Fruit fly (Drosophila melanogaster) whole organism, embryonic: ENCODE results near the gene Acp29AB.

Experiments used
- Antp ChIP-seq: fragments of 200-800 bp; sonication (Bioruptor generic); optimal IDR thresholded peaks from 3 replicates; lab custom pipeline; 2016; ENCODE audit warnings: missing biosample characterization, missing genetic modification characterization
- Asciz ChIP-seq: fragments of 200-800 bp; sonication (Bioruptor generic); optimal IDR thresholded peaks from 2 replicates; lab custom pipeline; 2017; ENCODE audit warnings: missing biosample characterization, mild to moderate bottlenecking, missing genetic modification characterization, missing genetic modification reagents
- B-H1 ChIP-seq: fragments of 200-800 bp; sonication (Bioruptor generic); IDR thresholded peaks from 3 replicates; pipeline ENCODE4 v1.3.6; 2022; ENCODE audit warnings: missing biosample characterization, missing genetic modification characterization
- CG1024 ChIP-seq: fragments of 200-800 bp; sonication (Bioruptor generic); IDR thresholded peaks from 2 replicates; pipeline ENCODE4 v1.3.6; 2022; ENCODE audit warnings: missing biosample characterization, missing genetic modification characterization
- CG10462 ChIP-seq: fragments of 200-800 bp; sonication (Bioruptor generic); optimal IDR thresholded peaks from 2 replicates; lab custom pipeline; 2016; ENCODE audit warnings: missing biosample characterization, missing genetic modification characterization
- CG10654 ChIP-seq: fragments of 200-800 bp; sonication (Bioruptor generic); optimal IDR thresholded peaks from 2 replicates; lab custom pipeline; 2016; ENCODE audit warnings: missing biosample characterization, missing genetic modification characterization
- CG11696 ChIP-seq: fragments of 200-800 bp; sonication (Bioruptor generic); IDR thresholded peaks from 2 replicates; pipeline ENCODE4 v1.3.6; 2022; ENCODE audit warnings: missing biosample characterization, missing genetic modification characterization
- CG1233 ChIP-seq: fragments of 200-800 bp; sonication (Bioruptor generic); optimal IDR thresholded peaks from 4 replicates; lab custom pipeline; 2018; ENCODE audit warnings: missing biosample characterization, mild to moderate bottlenecking, missing genetic modification characterization
- CG1529 ChIP-seq: fragments of 200-800 bp; sonication (Bioruptor generic); optimal IDR thresholded peaks from 3 replicates; lab custom pipeline; 2018; ENCODE audit warnings: missing biosample characterization, missing genetic modification characterization
- CG16813 ChIP-seq: fragments of 200-800 bp; sonication (Bioruptor generic); IDR thresholded peaks from 3 replicates; pipeline ENCODE4 v1.3.6; 2022; ENCODE audit warnings: missing biosample characterization, missing genetic modification characterization; ENCODE audit not compliant: partially characterized antibody
- CG17359 ChIP-seq: fragments of 200-800 bp; sonication (Bioruptor generic); optimal IDR thresholded peaks from 3 replicates; lab custom pipeline; 2018; ENCODE audit warnings: missing biosample characterization, mild to moderate bottlenecking, missing genetic modification characterization, moderate library complexity
- CG2199 ChIP-seq: fragments of 200-800 bp; sonication (Bioruptor generic); IDR thresholded peaks from 3 replicates; pipeline ENCODE4 v1.3.6; 2022; ENCODE audit warnings: missing biosample characterization, missing genetic modification characterization
- CG2875 ChIP-seq: fragments of 200-800 bp; sonication (Bioruptor generic); optimal IDR thresholded peaks from 2 replicates; lab custom pipeline; 2017; ENCODE audit warnings: missing biosample characterization, mild to moderate bottlenecking, missing genetic modification characterization, missing genetic modification reagents
- CG3407 ChIP-seq: fragments of 200-800 bp; sonication (Bioruptor generic); optimal IDR thresholded peaks from 2 replicates; lab custom pipeline; 2018; ENCODE audit warnings: missing biosample characterization, mild to moderate bottlenecking, missing genetic modification characterization
- CG3995 ChIP-seq: fragments of 200-800 bp; sonication (Bioruptor generic); optimal IDR thresholded peaks from 3 replicates; lab custom pipeline; 2016; ENCODE audit warnings: missing biosample characterization, missing genetic modification characterization
- CG4820 ChIP-seq: fragments of 200-800 bp; sonication (Bioruptor generic); optimal IDR thresholded peaks from 3 replicates; lab custom pipeline; 2016; ENCODE audit warnings: missing biosample characterization, missing genetic modification characterization
- CG6654 ChIP-seq: fragments of 200-800 bp; sonication (Bioruptor generic); optimal IDR thresholded peaks from 2 replicates; lab custom pipeline; 2017; ENCODE audit warnings: missing biosample characterization, mild to moderate bottlenecking, missing genetic modification characterization
- CG7271 ChIP-seq: fragments of 200-800 bp; sonication (Bioruptor generic); optimal IDR thresholded peaks from 2 replicates; lab custom pipeline; 2018; ENCODE audit warnings: missing biosample characterization, mild to moderate bottlenecking, missing genetic modification characterization, moderate library complexity
- CG8089 ChIP-seq: fragments of 200-800 bp; sonication (Bioruptor generic); optimal IDR thresholded peaks from 3 replicates; lab custom pipeline; 2016; ENCODE audit warnings: missing biosample characterization, missing genetic modification characterization
- CG8281 ChIP-seq: fragments of 200-800 bp; sonication (Bioruptor generic); optimal IDR thresholded peaks from 2 replicates; lab custom pipeline; 2018; ENCODE audit warnings: missing biosample characterization, mild to moderate bottlenecking, missing genetic modification characterization, moderate library complexity
- CG8944 ChIP-seq: fragments of 200-800 bp; sonication (Bioruptor generic); optimal IDR thresholded peaks from 3 replicates; lab custom pipeline; 2016; ENCODE audit warnings: missing biosample characterization, missing genetic modification characterization
- CG9797 ChIP-seq: fragments of 200-800 bp; sonication (Bioruptor generic); optimal IDR thresholded peaks from 3 replicates; lab custom pipeline; 2018; ENCODE audit warnings: missing biosample characterization, mild to moderate bottlenecking, missing genetic modification characterization
- CHES-1-like ChIP-seq: fragments of 200-800 bp; sonication (Bioruptor generic); optimal IDR thresholded peaks from 2 replicates; lab custom pipeline; 2016; ENCODE audit warnings: missing biosample characterization, missing genetic modification characterization
- D19B ChIP-seq: fragments of 200-800 bp; sonication (Bioruptor generic); optimal IDR thresholded peaks from 2 replicates; lab custom pipeline; 2017; ENCODE audit warnings: missing biosample characterization, mild to moderate bottlenecking, missing genetic modification characterization
- Deaf1 ChIP-seq: fragments of 200-800 bp; optimal IDR thresholded peaks from 3 replicates; lab custom pipeline; 2019; ENCODE audit warnings: missing biosample characterization, mild to moderate bottlenecking, missing genetic modification characterization, moderate library complexity
- Doc2 ChIP-seq: fragments of 200-800 bp; sonication (Bioruptor generic); IDR thresholded peaks from 2 replicates; pipeline ENCODE4 v1.3.6; 2022; ENCODE audit warnings: missing biosample characterization, missing genetic modification characterization
- Fer2 ChIP-seq: fragments of 200-800 bp; sonication (Bioruptor generic); optimal IDR thresholded peaks from 2 replicates; lab custom pipeline; 2018; ENCODE audit warnings: missing biosample characterization, mild to moderate bottlenecking, missing genetic modification characterization, moderate library complexity
- Hsf ChIP-seq: fragments of 200-800 bp; sonication (Bioruptor generic); optimal IDR thresholded peaks from 3 replicates; lab custom pipeline; 2016; ENCODE audit warnings: missing biosample characterization, missing genetic modification characterization
- Optix ChIP-seq: fragments of 200-800 bp; sonication (Bioruptor generic); IDR thresholded peaks from 3 replicates; pipeline ENCODE4 v1.3.6; 2022; ENCODE audit warnings: missing biosample characterization, missing genetic modification characterization
- PHDP ChIP-seq: fragments of 200-800 bp; sonication (Bioruptor generic); optimal IDR thresholded peaks from 3 replicates; lab custom pipeline; 2018; ENCODE audit warnings: missing biosample characterization, mild to moderate bottlenecking, missing genetic modification characterization, moderate library complexity
- Ptx1 ChIP-seq: fragments of 200-800 bp; sonication (Bioruptor generic); IDR thresholded peaks from 2 replicates; pipeline ENCODE4 v1.3.6; 2022; ENCODE audit warnings: missing biosample characterization, missing genetic modification characterization
- cas ChIP-seq: fragments of 200-800 bp; sonication (Bioruptor generic); IDR thresholded peaks from 2 replicates; pipeline ENCODE4 v1.3.6; 2022; ENCODE audit warnings: missing biosample characterization, missing genetic modification characterization
- chif ChIP-seq, 2 experiments: fragments of 200-800 bp; sonication (Bioruptor generic); optimal IDR thresholded peaks; 3 replicates each; lab custom pipeline; 2016; ENCODE audit warnings: missing biosample characterization in 2 of 2, missing genetic modification characterization in 2 of 2
- crc ChIP-seq: fragments of 200-800 bp; sonication (Bioruptor generic); optimal IDR thresholded peaks from 2 replicates; lab custom pipeline; 2016; ENCODE audit warnings: missing biosample characterization, missing genetic modification characterization
- dan ChIP-seq: fragments of 200-800 bp; sonication (Bioruptor generic); IDR thresholded peaks from 2 replicates; pipeline ENCODE4 v1.3.6; 2022; ENCODE audit warnings: missing biosample characterization, missing genetic modification characterization
- ham ChIP-seq: fragments of 200-800 bp; sonication (Bioruptor generic); IDR thresholded peaks from 2 replicates; pipeline ENCODE4 v1.3.6; 2022; ENCODE audit warnings: missing biosample characterization, missing genetic modification characterization
- hb ChIP-seq: fragments of 200-800 bp; sonication (Bioruptor generic); IDR thresholded peaks from 3 replicates; pipeline ENCODE4 v1.3.6; 2022; ENCODE audit warnings: missing biosample characterization, missing genetic modification characterization; ENCODE audit not compliant: partially characterized antibody
- jigr1 ChIP-seq: fragments of 200-800 bp; sonication (Bioruptor generic); IDR thresholded peaks from 3 replicates; pipeline ENCODE4 v1.3.6; 2022; ENCODE audit warnings: missing biosample characterization, missing genetic modification characterization
- klu ChIP-seq: fragments of 200-800 bp; sonication (Bioruptor generic); IDR thresholded peaks from 2 replicates; pipeline ENCODE4 v1.3.6; 2022; ENCODE audit warnings: missing biosample characterization, missing genetic modification characterization
- nerfin-2 ChIP-seq: fragments of 200-800 bp; sonication (Bioruptor generic); IDR thresholded peaks from 2 replicates; pipeline ENCODE4 v1.3.6; 2022; ENCODE audit warnings: missing biosample characterization, missing genetic modification characterization; ENCODE audit not compliant: partially characterized antibody
- onecut ChIP-seq: fragments of 200-800 bp; sonication (Bioruptor generic); IDR thresholded peaks from 2 replicates; pipeline ENCODE4 v1.3.6; 2022; ENCODE audit warnings: missing biosample characterization, missing genetic modification characterization
- pan ChIP-seq, 4 experiments: fragments of >200 bp in 3 of 4; fragments of 200-800 bp in 1 of 4; sonication (Bioruptor generic) in 1 of 4; optimal IDR thresholded peaks in 3 of 4; IDR thresholded peaks in 1 of 4; 2 replicates each; pipeline versions ENCODE4 v1.3.6 to Lab custom; 2017 to 2022; ENCODE audit warnings: missing biosample characterization in 2 of 4, missing genetic modification characterization in 2 of 4, mixed read lengths in 1 of 4
- rib ChIP-seq: fragments of 200-800 bp; sonication (Bioruptor generic); IDR thresholded peaks from 2 replicates; pipeline ENCODE4 v1.3.6; 2022; ENCODE audit warnings: missing biosample characterization, missing genetic modification characterization
- row ChIP-seq: fragments of 200-800 bp; sonication (Bioruptor generic); IDR thresholded peaks from 3 replicates; pipeline ENCODE4 v1.3.6; 2022; ENCODE audit warnings: missing biosample characterization, missing genetic modification characterization
- sens-2 ChIP-seq: fragments of 200-800 bp; sonication (Bioruptor generic); IDR thresholded peaks from 2 replicates; pipeline ENCODE4 v1.3.6; 2022; ENCODE audit warnings: missing biosample characterization, missing genetic modification characterization
- slbo ChIP-seq: fragments of 200-800 bp; sonication (Bioruptor generic); IDR thresholded peaks from 2 replicates; pipeline ENCODE4 v1.3.6; 2022; ENCODE audit warnings: missing biosample characterization, missing genetic modification characterization
- tin ChIP-seq: fragments of 200-800 bp; sonication (Bioruptor generic); optimal IDR thresholded peaks from 3 replicates; lab custom pipeline; 2016; ENCODE audit warnings: missing biosample characterization, missing genetic modification characterization
- tio ChIP-seq: fragments of 200-800 bp; sonication (Bioruptor generic); optimal IDR thresholded peaks from 2 replicates; lab custom pipeline; 2017; ENCODE audit warnings: missing biosample characterization, missing genetic modification characterization, inconsistent platforms
- tna ChIP-seq: fragments of 200-800 bp; sonication (Bioruptor generic); IDR thresholded peaks from 2 replicates; pipeline ENCODE4 v1.3.6; 2022; ENCODE audit warnings: missing biosample characterization, missing genetic modification characterization; ENCODE audit not compliant: partially characterized antibody
- unpg ChIP-seq: fragments of 200-800 bp; sonication (Bioruptor generic); optimal IDR thresholded peaks from 3 replicates; lab custom pipeline; 2018; ENCODE audit warnings: missing biosample characterization, mild to moderate bottlenecking, missing genetic modification characterization, moderate library complexity

Gene Acp29AB

DNA sequence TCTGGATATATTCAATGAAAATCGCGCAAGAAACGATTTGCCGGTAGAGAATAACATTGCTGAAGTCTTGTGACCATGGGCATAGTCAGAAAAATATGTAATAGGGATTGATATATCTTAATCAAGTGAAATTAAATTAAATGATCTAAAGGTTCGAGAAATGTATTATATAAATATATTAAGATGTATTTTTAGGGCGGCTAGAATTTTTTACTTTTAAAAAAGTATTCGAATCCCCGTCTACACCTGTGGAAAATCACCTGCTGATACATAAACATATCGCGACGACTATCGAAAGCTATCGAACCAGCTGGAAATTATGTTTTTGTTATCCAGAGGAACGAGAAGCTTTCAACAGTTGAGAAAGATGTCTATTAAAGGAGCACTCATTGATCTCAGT, 16.3 kb downstream of the Acp29AB start, which contains the start of the genes CG13390 and CG17294 (continued):
- peak; percentile 100 for TF ChIP-seq Fer2 (tag; lab: Kevin White, UChicago)
- peak; percentile 99 for TF ChIP-seq CG2199 (GFP tag; lab: Robert Waterston, UW)
- TF ChIP-seq CG3995 (GFP tag; lab: Kevin White, UChicago): peak; percentile 90
- TF ChIP-seq klu (GFP tag; lab: Robert Waterston, UW): peak; percentile 99
- peak; percentile 97 for TF ChIP-seq D19B (GFP tag; lab: Kevin White, UChicago)
- TF ChIP-seq CG7271: peak; percentile 99
- peak; percentile 28; the same call in 1 of the 2 replicates for TF ChIP-seq tna (GFP tag; lab: Robert Waterston, UW)
- TF ChIP-seq CG8089: peak; percentile 81
- TF ChIP-seq CG1529 (GFP tag; lab: Kevin White, UChicago): peak; percentile 99
- peak; percentile 100 for TF ChIP-seq Ptx1 (GFP tag; lab: Robert Waterston, UW)
- TF ChIP-seq Optix (GFP tag; lab: Robert Waterston, UW): peak; percentile 96
- TF ChIP-seq CG17359 (tag; lab: Kevin White, UChicago): peak; percentile 100
- peak; percentile 96 for TF ChIP-seq CG8281 (tag; lab: Kevin White, UChicago)
- peak; percentile 84 for TF ChIP-seq CG8944 (GFP tag; lab: Kevin White, UChicago)
- TF ChIP-seq CG11696: peak; percentile 98
- peak; percentile 75; the same call in 1 of the 2 replicates for TF ChIP-seq nerfin-2
- no peak for TF ChIP-seq pan (optimal IDR thresholded peaks at IDR 0.05; lab: Kevin White, UChicago)
- TF ChIP-seq pan (GFP tag; optimal IDR thresholded peaks at IDR 0.05 in 1 of 2, IDR thresholded peaks at IDR 0.05 in 1 of 2): peak in 1 of 2 experiments; percentile 100
- peak; percentile 100 for TF ChIP-seq row
- TF ChIP-seq B-H1: peak; percentile 99
- peak; percentile 87 for TF ChIP-seq CHES-1-like (GFP tag; lab: Kevin White, UChicago)
- TF ChIP-seq Hsf: peak; percentile 98
- TF ChIP-seq ham (GFP tag; lab: Robert Waterston, UW): peak; percentile 99
- peak; percentile 99 for TF ChIP-seq CG10462 (GFP tag; lab: Kevin White, UChicago)
- peak; percentile 98 for TF ChIP-seq tio
- TF ChIP-seq crc (GFP tag; lab: Kevin White, UChicago): peak; percentile 90
- TF ChIP-seq onecut: peak; percentile 99
- peak; percentile 99 for TF ChIP-seq CG1233 (GFP tag; lab: Kevin White, UChicago)
- TF ChIP-seq tin (GFP tag; lab: Kevin White, UChicago): peak; percentile 99
- TF ChIP-seq chif (GFP tag; optimal IDR thresholded peaks at IDR 0.05; lab: Kevin White, UChicago): peak; percentile 87 to 95
- TF ChIP-seq Doc2 (GFP tag; lab: Robert Waterston, UW): peak; percentile 98
- peak; percentile 100 for TF ChIP-seq unpg
- TF ChIP-seq Asciz (GFP tag; lab: Kevin White, UChicago): peak; percentile 99
- peak; percentile 100 for TF ChIP-seq rib (GFP tag; lab: Robert Waterston, UW)
- TF ChIP-seq CG3407 (GFP tag; lab: Kevin White, UChicago): peak; percentile 97
- peak; percentile 97 for TF ChIP-seq CG1024 (GFP tag; lab: Robert Waterston, UW)
- peak; percentile 99 for TF ChIP-seq sens-2
- peak; percentile 99 for TF ChIP-seq CG10654 (GFP tag; lab: Kevin White, UChicago)
- peak; percentile 99 for TF ChIP-seq jigr1 (GFP tag; lab: Robert Waterston, UW)
- peak; percentile 100 for TF ChIP-seq slbo
- TF ChIP-seq CG2875 (GFP tag; lab: Kevin White, UChicago): peak; percentile 98
- peak; percentile 65 for TF ChIP-seq CG9797 (GFP tag; lab: Kevin White, UChicago)
- TF ChIP-seq PHDP: peak; percentile 100
- peak; percentile 68 for TF ChIP-seq CG16813 (GFP tag; lab: Robert Waterston, UW)
- TF ChIP-seq Antp (GFP tag; lab: Kevin White, UChicago): peak; percentile 82
- TF ChIP-seq hb (GFP tag; lab: Robert Waterston, UW): peak; percentile 37; the same call in 1 of the 3 replicates
- peak; percentile 97 for TF ChIP-seq dan (GFP tag; lab: Robert Waterston, UW)
- TF ChIP-seq CG6654 (GFP tag; lab: Kevin White, UChicago): peak; percentile 93
- TF ChIP-seq Deaf1 (tag; lab: Kevin White, UChicago): peak; percentile 92
- peak; percentile 98 for TF ChIP-seq CG4820
- TF ChIP-seq cas (GFP tag; lab: Robert Waterston, UW): peak; percentile 99
